Worm (Caenorhabditis elegans): ENCODE results near the gene ent-5.
A peak's percentile ranks its signal among the peaks of the same experiment; 100 is the strongest.

Gene ent-5

DNA sequence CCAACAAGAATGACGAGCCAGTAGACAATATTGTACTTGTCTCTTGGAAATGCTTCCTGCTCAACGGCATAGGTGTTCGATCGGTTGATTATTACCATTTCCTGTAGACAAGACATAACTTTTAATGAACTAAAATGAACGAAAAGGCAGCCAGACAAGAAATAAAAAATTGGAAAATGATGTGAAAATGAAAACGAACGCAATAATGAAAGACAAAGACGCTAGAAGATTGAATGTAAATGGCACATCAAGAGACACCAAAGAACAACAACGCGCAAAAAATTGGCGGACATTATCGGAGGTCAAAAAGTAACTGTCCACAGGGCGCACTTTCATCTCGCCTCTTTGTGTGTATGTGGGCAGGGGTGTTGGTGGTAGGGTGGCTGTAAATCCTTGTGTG lies at the start of gene ent-5:
Gene ent-5 (minus strand): TSS at position 101 of the 400 bp plus-strand sequence.
- TF ChIP-seq jun-1 (tag; optimal IDR thresholded peaks at IDR 0.05), result no peak
- TF ChIP-seq pqm-1 (tag; optimal IDR thresholded peaks at IDR 0.05), result no peak
- no peak for TF ChIP-seq skn-1 (tag; optimal IDR thresholded peaks at IDR 0.05)
- no peak for TF ChIP-seq efl-3 (GFP tag; optimal IDR thresholded peaks at IDR 0.05)
- TF ChIP-seq isw-1 (GFP tag; IDR thresholded peaks at IDR 0.05), result no peak
- no peak for TF ChIP-seq ceh-82 (tag; optimal IDR thresholded peaks at IDR 0.05)
- no peak for TF ChIP-seq nhr-11 (tag; optimal IDR thresholded peaks at IDR 0.05)
- TF ChIP-seq C16A3.4 (tag; optimal IDR thresholded peaks at IDR 0.05), result no peak
- TF ChIP-seq zag-1 (tag; optimal IDR thresholded peaks at IDR 0.05), result no peak

DNA sequence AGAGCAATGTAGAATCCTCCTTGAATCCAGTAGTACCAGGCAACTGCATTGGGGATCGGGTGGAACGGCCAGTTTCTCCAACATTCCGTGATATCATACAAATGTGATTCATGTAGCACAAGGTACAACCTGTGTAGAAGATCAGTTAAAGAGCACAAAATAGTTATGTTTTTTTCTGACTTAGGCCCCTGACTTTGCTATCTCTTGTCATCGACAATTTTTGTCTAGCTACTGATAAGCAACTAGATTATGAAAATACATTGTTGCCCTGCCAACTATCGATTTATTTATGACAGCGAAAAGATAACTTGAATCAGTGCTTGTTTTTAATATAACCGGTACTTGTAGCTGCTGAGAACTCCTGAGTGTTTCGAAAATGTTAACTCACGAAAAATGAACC lies 49.3 kb upstream of the ent-5 start:
- TF ChIP-seq nhr-90 (tag; optimal IDR thresholded peaks at IDR 0.05; ENCODE audit: poor library complexity) (peak; percentile 21), nhr-20 (tag; optimal IDR thresholded peaks at IDR 0.05) (peak; percentile 11), elt-2 (tag; optimal IDR thresholded peaks at IDR 0.05) (peak; percentile 82), egl-13 (tag; optimal IDR thresholded peaks at IDR 0.05) (no peak)

- no peak for TF ChIP-seq isw-1 (GFP tag; IDR thresholded peaks at IDR 0.05)
- peak; percentile 21 for TF ChIP-seq lin-14 (GFP tag; optimal IDR thresholded peaks at IDR 0.05)
- TF ChIP-seq blmp-1 (tag; optimal IDR thresholded peaks at IDR 0.05), result peak; percentile 66
These were observed 45.8 kb upstream of the ent-5 start for ce11 chrX:4694611-4695370.

ce11 chrX:4691148-4691773 lies 42.3 kb upstream of the ent-5 start, which contains the start of gene K02G10.5:
K02G10.5 (minus strand) TSS chrX:4691198.
- TF ChIP-seq egl-27 (tag; optimal IDR thresholded peaks at IDR 0.05) (no peak), F16B12.6 (tag; optimal IDR thresholded peaks at IDR 0.05) (no peak), lin-35 (GFP tag; optimal IDR thresholded peaks at IDR 0.05) (no peak), nhr-11 (tag; optimal IDR thresholded peaks at IDR 0.05) (no peak), irx-1 (tag; optimal IDR thresholded peaks at IDR 0.05) (no peak), ztf-4 (tag; optimal IDR thresholded peaks at IDR 0.05) (no peak), hpl-2 (GFP tag; optimal IDR thresholded peaks at IDR 0.05) (no peak), mdl-1 (tag; optimal IDR thresholded peaks at IDR 0.05) (no peak), fkh-10 (GFP tag; optimal IDR thresholded peaks at IDR 0.05) (no peak), tbx-2 (tag; optimal IDR thresholded peaks at IDR 0.05) (no peak), nhr-77 (tag; optimal IDR thresholded peaks at IDR 0.05) (no peak), lin-15B (tag; optimal IDR thresholded peaks at IDR 0.05) (no peak)

DNA sequence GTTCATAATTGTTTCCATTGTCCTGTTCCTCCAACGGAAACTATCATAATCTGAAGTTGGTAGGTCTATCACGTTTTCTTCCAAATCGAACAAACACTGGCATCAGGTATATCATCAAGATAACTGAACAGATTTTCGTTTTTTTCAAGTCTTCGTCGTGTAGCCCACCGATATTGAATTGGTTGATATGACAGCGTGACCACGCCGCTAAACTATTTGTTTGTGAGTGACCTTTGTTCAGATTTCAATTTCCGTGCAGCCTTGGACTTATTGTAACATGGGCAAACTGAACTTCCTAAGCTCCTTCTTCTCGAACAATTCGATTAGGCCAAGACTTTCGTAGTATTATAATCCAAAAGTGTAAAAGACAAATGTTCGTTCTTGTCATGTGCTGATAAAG lies 36.6 kb upstream of the ent-5 start:
- TF ChIP-seq nhr-19 (GFP tag; conservative IDR thresholded peaks at IDR 0.05) (no peak), nhr-71 (tag; optimal IDR thresholded peaks at IDR 0.05) (no peak), egl-13 (tag; optimal IDR thresholded peaks at IDR 0.05) (no peak), ztf-11 (tag; optimal IDR thresholded peaks at IDR 0.05) (no peak), lin-14 (GFP tag; optimal IDR thresholded peaks at IDR 0.05) (peak; percentile 23), C34B4.2 (tag; optimal IDR thresholded peaks at IDR 0.05) (no peak), pqm-1 (tag; optimal IDR thresholded peaks at IDR 0.05) (no peak), elt-3 (tag; optimal IDR thresholded peaks at IDR 0.05) (peak in 1 of 6 experiments; percentile 9), nhr-76 (tag; optimal IDR thresholded peaks at IDR 0.05) (no peak)
